In the genomic region with DNA sequence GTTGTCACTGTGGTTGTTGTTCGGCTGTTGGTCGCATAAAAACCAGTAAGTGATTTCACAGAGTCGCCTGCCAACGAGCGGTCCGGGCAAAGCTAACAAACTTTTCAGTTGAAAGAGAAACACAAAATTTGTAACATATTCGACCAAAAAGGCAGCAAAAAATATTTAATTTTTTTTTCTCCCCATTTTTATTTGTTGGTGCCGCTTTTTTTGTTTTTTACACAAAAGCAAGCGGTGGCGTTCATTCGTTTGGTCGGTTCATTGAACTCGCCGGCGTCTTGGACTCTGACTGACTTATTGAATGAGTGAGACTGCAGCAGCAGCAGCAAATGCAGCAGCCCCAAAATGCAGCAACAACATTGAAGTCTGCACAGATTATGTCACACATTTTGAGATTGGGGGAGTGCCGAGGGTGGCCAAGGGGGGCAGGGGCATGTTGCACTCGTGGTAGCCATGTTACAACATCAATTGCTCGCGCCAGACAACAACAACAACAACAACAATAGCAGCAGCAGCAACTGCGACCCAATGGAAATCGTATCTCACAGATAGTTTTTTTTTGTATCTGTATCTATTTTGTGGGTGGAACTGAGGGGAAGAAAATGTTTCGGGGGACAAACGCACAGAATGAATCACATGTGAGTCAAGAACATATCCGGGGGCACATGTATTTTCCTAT, we compare ENCODE assay signal across 1 fruit fly cellular context.
A peak's percentile ranks its signal among the peaks of the same experiment; 100 is the strongest.
TF ChIP-seq lines count a peak whose summit lies in the region.

No protein-coding gene starts in this region.

TF ChIP-seq in whole organism, prepupa, 60 proteins besides CTCF, POLR2A, EP300 and RAD21 (continued from another document):
- TF ChIP-seq CG32006 (GFP tag; optimal IDR thresholded peaks at IDR 0.05; lab: Kevin White, UChicago), result no peak
- TF ChIP-seq topi (GFP tag; optimal IDR thresholded peaks at IDR 0.05; lab: Kevin White, UChicago), result no peak
- no peak for TF ChIP-seq Gug (GFP tag; IDR thresholded peaks at IDR 0.05; lab: Robert Waterston, UW)
- TF ChIP-seq Met (GFP tag; optimal IDR thresholded peaks at IDR 0.05; lab: Kevin White, UChicago), result peak; percentile 18
- TF ChIP-seq Hr4 (GFP tag; optimal IDR thresholded peaks at IDR 0.05; lab: Kevin White, UChicago), result no peak
- TF ChIP-seq CG11902 (GFP tag; optimal IDR thresholded peaks at IDR 0.05; lab: Kevin White, UChicago), result no peak
- no peak for TF ChIP-seq OdsH (GFP tag; optimal IDR thresholded peaks at IDR 0.05; lab: Kevin White, UChicago)
- TF ChIP-seq salr (GFP tag; optimal IDR thresholded peaks at IDR 0.05; lab: Kevin White, UChicago), result no peak
- TF ChIP-seq CG15336 (GFP tag; IDR thresholded peaks at IDR 0.05; lab: Robert Waterston, UW), result peak; percentile 62
- no peak for TF ChIP-seq CG9139 (GFP tag; optimal IDR thresholded peaks at IDR 0.05; lab: Kevin White, UChicago)
- no peak for TF ChIP-seq CG3032 (tag; optimal IDR thresholded peaks at IDR 0.05; lab: Kevin White, UChicago)
- TF ChIP-seq CG3919 (GFP tag; optimal IDR thresholded peaks at IDR 0.05; lab: Kevin White, UChicago), result no peak
- TF ChIP-seq fkh (GFP tag; optimal IDR thresholded peaks at IDR 0.05; lab: Kevin White, UChicago), result no peak
- TF ChIP-seq Eip78C (GFP tag; lab: Kevin White, UChicago), result peak; percentile 31
- TF ChIP-seq CG31627 (GFP tag; optimal IDR thresholded peaks at IDR 0.05; lab: Kevin White, UChicago), result no peak
- TF ChIP-seq lz (GFP tag; optimal IDR thresholded peaks at IDR 0.05; lab: Kevin White, UChicago), result no peak
- TF ChIP-seq Lpt (GFP tag; optimal IDR thresholded peaks at IDR 0.05; lab: Kevin White, UChicago), result no peak
- no peak for TF ChIP-seq CG7368 (GFP tag; optimal IDR thresholded peaks at IDR 0.05; lab: Kevin White, UChicago)
- TF ChIP-seq CG6276 (GFP tag; optimal IDR thresholded peaks at IDR 0.05; lab: Kevin White, UChicago), result peak; percentile 77
- TF ChIP-seq spab (GFP tag; optimal IDR thresholded peaks at IDR 0.05; lab: Kevin White, UChicago), result no peak
- no peak for TF ChIP-seq net (GFP tag; optimal IDR thresholded peaks at IDR 0.05; lab: Kevin White, UChicago)
- TF ChIP-seq eg (GFP tag; IDR thresholded peaks at IDR 0.05; lab: Robert Waterston, UW), result peak; percentile 78
- no peak for TF ChIP-seq fd59A (GFP tag; optimal IDR thresholded peaks at IDR 0.05; lab: Kevin White, UChicago)
- TF ChIP-seq Ets96B (tag; optimal IDR thresholded peaks at IDR 0.05; lab: Kevin White, UChicago), result no peak
- no peak for TF ChIP-seq CG8319 (GFP tag; optimal IDR thresholded peaks at IDR 0.05; lab: Kevin White, UChicago)
- TF ChIP-seq CG6854 (GFP tag; optimal IDR thresholded peaks at IDR 0.05; lab: Kevin White, UChicago), result peak; percentile 54
- peak; percentile 44; the same call in 1 of the 3 replicates for TF ChIP-seq CG6163 (GFP tag; IDR thresholded peaks at IDR 0.05; lab: Robert Waterston, UW)
- no peak for TF ChIP-seq CG6808 (GFP tag; optimal IDR thresholded peaks at IDR 0.05; lab: Kevin White, UChicago)
- no peak for TF ChIP-seq dsx (GFP tag; optimal IDR thresholded peaks at IDR 0.05; lab: Kevin White, UChicago; ENCODE audit: poor library complexity, severe bottlenecking)
- no peak for TF ChIP-seq CG16779 (tag; optimal IDR thresholded peaks at IDR 0.05; lab: Kevin White, UChicago)
- TF ChIP-seq CG11294 (GFP tag; IDR thresholded peaks at IDR 0.05; lab: Robert Waterston, UW), result 0 out of 2 replicates have a peak, but pooled peaks have one; percentile 11
- TF ChIP-seq acj6 (GFP tag; optimal IDR thresholded peaks at IDR 0.05; lab: Kevin White, UChicago), result no peak
